Fruit fly (Drosophila melanogaster): ENCODE data around the gene CG11035.
A peak's percentile ranks its signal among the peaks of the same experiment; 100 is the strongest.

The CG11035 gene

dm6 chr3R:8032923-8033478 is at the start of gene CG11035, which contains the start of gene unc-45 (continued):
- TF ChIP-seq CG13287 (GFP tag; IDR thresholded peaks at IDR 0.05; ENCODE audit: partially characterized antibody) (peak; percentile 83), CG3065 (GFP tag; optimal IDR thresholded peaks at IDR 0.05) (no peak), sens (GFP tag) (peak; percentile 87), CG7271 (tag; optimal IDR thresholded peaks at IDR 0.05) (no peak), Aef1 (GFP tag; IDR thresholded peaks at IDR 0.05) (0 out of 3 replicates have a peak, but pooled peaks have one; percentile 20), HmgD (GFP tag; optimal IDR thresholded peaks at IDR 0.05) (no peak), C15 (GFP tag; IDR thresholded peaks at IDR 0.05) (no peak), CG13624 (GFP tag; optimal IDR thresholded peaks at IDR 0.05) (peak; percentile 36), Mes4 (GFP tag; optimal IDR thresholded peaks at IDR 0.05) (no peak), CG6854 (GFP tag; optimal IDR thresholded peaks at IDR 0.05) (no peak), Oli (tag; optimal IDR thresholded peaks at IDR 0.05) (no peak), Elba2 (GFP tag; optimal IDR thresholded peaks at IDR 0.05) (no peak), unpg (GFP tag; optimal IDR thresholded peaks at IDR 0.05) (peak; percentile 27), CoRest (tag; optimal IDR thresholded peaks at IDR 0.05) (peak; percentile 62), CG15514 (GFP tag; optimal IDR thresholded peaks at IDR 0.05) (peak; percentile 99), unc-4 (GFP tag; IDR thresholded peaks at IDR 0.05; ENCODE audit: partially characterized antibody) (peak; percentile 78), usp (GFP tag; optimal IDR thresholded peaks at IDR 0.05) (no peak), Antp (GFP tag; optimal IDR thresholded peaks at IDR 0.05) (no peak), CG8944 (GFP tag; optimal IDR thresholded peaks at IDR 0.05) (no peak), jigr1 (GFP tag; IDR thresholded peaks at IDR 0.05) (no peak), CG6791 (GFP tag; IDR thresholded peaks at IDR 0.05; ENCODE audit: partially characterized antibody) (peak; percentile 79), Xrp1 (GFP tag; IDR thresholded peaks at IDR 0.05) (peak; percentile 38), CG13424 (tag; optimal IDR thresholded peaks at IDR 0.05) (peak; percentile 60), her (GFP tag; optimal IDR thresholded peaks at IDR 0.05) (no peak), lmd (GFP tag; IDR thresholded peaks at IDR 0.05) (peak; percentile 15; the same call in 1 of the 2 replicates), CG32532 (GFP tag; IDR thresholded peaks at IDR 0.05) (peak; percentile 55), CG9215 (GFP tag; IDR thresholded peaks at IDR 0.05) (peak; percentile 50), CG4360 (GFP tag; IDR thresholded peaks at IDR 0.05) (no peak), schlank (tag; optimal IDR thresholded peaks at IDR 0.05) (no peak), toy (GFP tag; IDR thresholded peaks at IDR 0.05) (no peak), bsh (GFP tag; optimal IDR thresholded peaks at IDR 0.05) (no peak), CG13775 (GFP tag; optimal IDR thresholded peaks at IDR 0.05) (peak; percentile 40), CG10543 (GFP tag; optimal IDR thresholded peaks at IDR 0.05) (peak; percentile 63), phol (tag; optimal IDR thresholded peaks at IDR 0.05) (peak; percentile 71), zfh2 (GFP tag; optimal IDR thresholded peaks at IDR 0.05) (no peak), dati (GFP tag; IDR thresholded peaks at IDR 0.05) (no peak), CG8089 (GFP tag; optimal IDR thresholded peaks at IDR 0.05) (no peak), CG2120 (GFP tag; optimal IDR thresholded peaks at IDR 0.05) (peak; percentile 59), sug (tag; optimal IDR thresholded peaks at IDR 0.05) (peak; percentile 62), E2f1 (GFP tag; IDR thresholded peaks at IDR 0.05) (no peak), Xbp1 (GFP tag; optimal IDR thresholded peaks at IDR 0.05) (peak; percentile 31), CG2712 (tag; optimal IDR thresholded peaks at IDR 0.05) (peak; percentile 64), Med (GFP tag) (peak; percentile 50), bcd (GFP tag; optimal IDR thresholded peaks at IDR 0.05) (peak; percentile 25), zen (tag; optimal IDR thresholded peaks at IDR 0.05) (peak; percentile 21), danr (GFP tag; IDR thresholded peaks at IDR 0.05) (no peak), CG17328 (GFP tag; IDR thresholded peaks at IDR 0.05) (no peak), CG7839 (tag; optimal IDR thresholded peaks at IDR 0.05) (peak; percentile 48), gsb (GFP tag; IDR thresholded peaks at IDR 0.05) (no peak), scrt (GFP tag; optimal IDR thresholded peaks at IDR 0.05) (peak; percentile 90), CG1602 (GFP tag; optimal IDR thresholded peaks at IDR 0.05) (peak; percentile 10)
